ENCODE assay signal across 1 fruit fly cellular context in the genomic region with DNA sequence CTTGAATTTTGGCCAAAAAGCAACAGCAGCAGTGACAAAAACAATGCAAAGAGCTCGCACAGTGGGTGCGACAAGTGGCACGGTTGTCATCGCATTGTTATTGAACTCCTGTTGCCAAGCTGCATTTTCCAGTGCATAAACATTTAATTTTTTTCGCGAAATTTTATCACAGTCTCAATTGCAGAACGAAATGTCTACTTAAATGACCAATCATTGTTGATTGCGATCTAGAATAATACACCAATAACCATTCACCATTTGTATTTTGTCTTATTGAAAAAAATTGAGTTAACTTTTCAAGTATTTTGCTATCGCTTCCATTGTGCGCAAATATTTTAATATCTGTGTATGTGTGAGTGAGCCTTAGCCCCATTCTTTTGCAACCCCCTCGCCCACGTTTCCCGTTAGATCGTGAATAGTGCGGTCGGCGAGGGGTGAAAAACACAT.
TF ChIP-seq lines count a peak whose summit lies in the region.

No protein-coding gene starts in this region.

TF ChIP-seq in whole organism, embryonic, 481 proteins besides CTCF, POLR2A, EP300 and RAD21 (continued from another document):
- no peak for TF ChIP-seq prd (optimal IDR thresholded peaks at IDR 0.05; lab: Kevin White, UChicago)
- peak; percentile 43; the same call in 2 of the 3 replicates for TF ChIP-seq prd (GFP tag; IDR thresholded peaks at IDR 0.05; lab: Robert Waterston, UW)
- peak; percentile 64 for TF ChIP-seq CG2120 (GFP tag; optimal IDR thresholded peaks at IDR 0.05; lab: Kevin White, UChicago)
- no peak for TF ChIP-seq her (GFP tag; optimal IDR thresholded peaks at IDR 0.05; lab: Kevin White, UChicago)
- TF ChIP-seq CG7372 (GFP tag; IDR thresholded peaks at IDR 0.05; lab: Robert Waterston, UW): no peak
- TF ChIP-seq CG6854 (GFP tag; optimal IDR thresholded peaks at IDR 0.05; lab: Kevin White, UChicago): no peak
- no peak for TF ChIP-seq B-H1 (GFP tag; IDR thresholded peaks at IDR 0.05; lab: Robert Waterston, UW)
- TF ChIP-seq CG11695 (GFP tag; IDR thresholded peaks at IDR 0.05; lab: Robert Waterston, UW): no peak
- TF ChIP-seq Dbx (GFP tag; IDR thresholded peaks at IDR 0.05; lab: Robert Waterston, UW): no peak
- TF ChIP-seq CG18476 (GFP tag; optimal IDR thresholded peaks at IDR 0.05; lab: Kevin White, UChicago): no peak
- TF ChIP-seq CG12391 (tag; optimal IDR thresholded peaks at IDR 0.05; lab: Kevin White, UChicago): no peak
- TF ChIP-seq dati (GFP tag; IDR thresholded peaks at IDR 0.05; lab: Robert Waterston, UW): no peak
- peak; percentile 36 for TF ChIP-seq Dip3 (GFP tag; optimal IDR thresholded peaks at IDR 0.05; lab: Kevin White, UChicago)
- no peak for TF ChIP-seq Dll (GFP tag; IDR thresholded peaks at IDR 0.05; lab: Robert Waterston, UW; ENCODE audit: partially characterized antibody)
- TF ChIP-seq TFAM (GFP tag; optimal IDR thresholded peaks at IDR 0.05; lab: Kevin White, UChicago): no peak
- TF ChIP-seq Blimp-1 (GFP tag; optimal IDR thresholded peaks at IDR 0.05; lab: Kevin White, UChicago): no peak
- peak; percentile 1 for TF ChIP-seq vfl (GFP tag; optimal IDR thresholded peaks at IDR 0.05; lab: Kevin White, UChicago)
- TF ChIP-seq grau (tag; optimal IDR thresholded peaks at IDR 0.05; lab: Kevin White, UChicago): no peak
- TF ChIP-seq CG12942 (GFP tag; optimal IDR thresholded peaks at IDR 0.05; lab: Kevin White, UChicago): no peak
- no peak for TF ChIP-seq zen (tag; optimal IDR thresholded peaks at IDR 0.05; lab: Kevin White, UChicago)
- no peak for TF ChIP-seq CG32767 (GFP tag; IDR thresholded peaks at IDR 0.05; lab: Robert Waterston, UW)
- no peak for TF ChIP-seq run (tag; optimal IDR thresholded peaks at IDR 0.05; lab: Kevin White, UChicago)
- no peak for TF ChIP-seq CG4328 (GFP tag; optimal IDR thresholded peaks at IDR 0.05; lab: Kevin White, UChicago)
- no peak for TF ChIP-seq CG30020 (tag; optimal IDR thresholded peaks at IDR 0.05; lab: Kevin White, UChicago)
- no peak for TF ChIP-seq emc (GFP tag; optimal IDR thresholded peaks at IDR 0.05; lab: Kevin White, UChicago)
- TF ChIP-seq CG6683 (GFP tag; optimal IDR thresholded peaks at IDR 0.05; lab: Kevin White, UChicago): no peak
- TF ChIP-seq Chrac-16 (GFP tag; optimal IDR thresholded peaks at IDR 0.05; lab: Kevin White, UChicago): no peak
- TF ChIP-seq trem (tag; optimal IDR thresholded peaks at IDR 0.05; lab: Kevin White, UChicago): no peak
- TF ChIP-seq tll (GFP tag; optimal IDR thresholded peaks at IDR 0.05; lab: Kevin White, UChicago): no peak
- no peak for TF ChIP-seq CG4424 (GFP tag; optimal IDR thresholded peaks at IDR 0.05; lab: Kevin White, UChicago)
- no peak for TF ChIP-seq Nf-YB (GFP tag; optimal IDR thresholded peaks at IDR 0.05; lab: Kevin White, UChicago)
- TF ChIP-seq caup (GFP tag; optimal IDR thresholded peaks at IDR 0.05; lab: Kevin White, UChicago; ENCODE audit: severe bottlenecking): no peak
- no peak for TF ChIP-seq MESR4 (GFP tag; optimal IDR thresholded peaks at IDR 0.05; lab: Kevin White, UChicago)
- peak; percentile 59 for TF ChIP-seq zfh2 (GFP tag; optimal IDR thresholded peaks at IDR 0.05; lab: Kevin White, UChicago)
- TF ChIP-seq CG17612 (GFP tag; IDR thresholded peaks at IDR 0.05; lab: Robert Waterston, UW): no peak
- no peak for TF ChIP-seq CG18262 (tag; optimal IDR thresholded peaks at IDR 0.05; lab: Kevin White, UChicago)
- TF ChIP-seq CG17912 (GFP tag; optimal IDR thresholded peaks at IDR 0.05; lab: Kevin White, UChicago): no peak
- TF ChIP-seq Ets97D (GFP tag; optimal IDR thresholded peaks at IDR 0.05; lab: Kevin White, UChicago): no peak
- no peak for TF ChIP-seq pnt (GFP tag; optimal IDR thresholded peaks at IDR 0.05; lab: Kevin White, UChicago)
- no peak for TF ChIP-seq Mad (GFP tag; optimal IDR thresholded peaks at IDR 0.05; lab: Kevin White, UChicago)
- TF ChIP-seq HLH54F (GFP tag; optimal IDR thresholded peaks at IDR 0.05; lab: Kevin White, UChicago): peak; percentile 65
- peak; percentile 14; the same call in 1 of the 2 replicates for TF ChIP-seq Xrp1 (GFP tag; IDR thresholded peaks at IDR 0.05; lab: Robert Waterston, UW)
- no peak for TF ChIP-seq YL-1 (GFP tag; optimal IDR thresholded peaks at IDR 0.05; lab: Kevin White, UChicago)
- no peak for TF ChIP-seq CG7963 (GFP tag; IDR thresholded peaks at IDR 0.05; lab: Robert Waterston, UW; ENCODE audit: partially characterized antibody)
- no peak for TF ChIP-seq az2 (GFP tag; optimal IDR thresholded peaks at IDR 0.05; lab: Kevin White, UChicago)
- peak; percentile 38 for TF ChIP-seq esg (GFP tag; conservative IDR thresholded peaks at IDR 0.05; lab: Robert Waterston, UW)
- TF ChIP-seq ranshi (GFP tag; IDR thresholded peaks at IDR 0.05; lab: Robert Waterston, UW): no peak
- TF ChIP-seq CG14710 (tag; optimal IDR thresholded peaks at IDR 0.05; lab: Kevin White, UChicago): no peak
- TF ChIP-seq GATAe (GFP tag; conservative IDR thresholded peaks at IDR 0.05; lab: Robert Waterston, UW): no peak
- no peak for TF ChIP-seq Meics (GFP tag; optimal IDR thresholded peaks at IDR 0.05; lab: Kevin White, UChicago)
- TF ChIP-seq lab (GFP tag; optimal IDR thresholded peaks at IDR 0.05; lab: Kevin White, UChicago): no peak
- TF ChIP-seq wdn (GFP tag; IDR thresholded peaks at IDR 0.05; lab: Robert Waterston, UW): no peak
- 0 out of 2 replicates have a peak, but pooled peaks have one; percentile 11 for TF ChIP-seq CG14441 (GFP tag; IDR thresholded peaks at IDR 0.05; lab: Robert Waterston, UW)
- no peak for TF ChIP-seq CG7357 (GFP tag; IDR thresholded peaks at IDR 0.05; lab: Robert Waterston, UW)
- TF ChIP-seq CG2712 (tag; optimal IDR thresholded peaks at IDR 0.05; lab: Kevin White, UChicago): no peak
- TF ChIP-seq CHES-1-like (GFP tag; optimal IDR thresholded peaks at IDR 0.05; lab: Kevin White, UChicago): no peak
- no peak for TF ChIP-seq sd (tag; optimal IDR thresholded peaks at IDR 0.05; lab: Kevin White, UChicago)
- TF ChIP-seq h (optimal IDR thresholded peaks at IDR 0.05; lab: Kevin White, UChicago): no peak
- TF ChIP-seq CG10321 (GFP tag; IDR thresholded peaks at IDR 0.05; lab: Robert Waterston, UW): no peak
- TF ChIP-seq pho (GFP tag; optimal IDR thresholded peaks at IDR 0.05; lab: Kevin White, UChicago): peak; percentile 23
- TF ChIP-seq CG13894 (tag; optimal IDR thresholded peaks at IDR 0.05; lab: Kevin White, UChicago): no peak
- no peak for TF ChIP-seq CG6813 (GFP tag; optimal IDR thresholded peaks at IDR 0.05; lab: Kevin White, UChicago)
- no peak for TF ChIP-seq CG10274 (GFP tag; optimal IDR thresholded peaks at IDR 0.05; lab: Kevin White, UChicago)
- TF ChIP-seq CG5953 (GFP tag; IDR thresholded peaks at IDR 0.05; lab: Robert Waterston, UW): no peak
- peak; percentile 48; the same call in 2 of the 3 replicates for TF ChIP-seq dysf (GFP tag; IDR thresholded peaks at IDR 0.05; lab: Robert Waterston, UW)
- TF ChIP-seq CG3847 (GFP tag; IDR thresholded peaks at IDR 0.05; lab: Robert Waterston, UW): 0 out of 2 replicates have a peak, but pooled peaks have one; percentile 27
- TF ChIP-seq CG10147 (GFP tag; optimal IDR thresholded peaks at IDR 0.05; lab: Kevin White, UChicago): no peak
- no peak for TF ChIP-seq pan (optimal IDR thresholded peaks at IDR 0.05; lab: Kevin White, UChicago)
- no peak for TF ChIP-seq pan (GFP tag; optimal IDR thresholded peaks at IDR 0.05 in 1 of 2, IDR thresholded peaks at IDR 0.05 in 1 of 2)
- TF ChIP-seq dan (GFP tag; IDR thresholded peaks at IDR 0.05; lab: Robert Waterston, UW): no peak
- no peak for TF ChIP-seq Hr39 (optimal IDR thresholded peaks at IDR 0.05; lab: Kevin White, UChicago)
- TF ChIP-seq CG18599 (GFP tag; optimal IDR thresholded peaks at IDR 0.05; lab: Kevin White, UChicago): no peak
- peak; percentile 60; the same call in 1 of the 2 replicates for TF ChIP-seq CG32532 (GFP tag; IDR thresholded peaks at IDR 0.05; lab: Robert Waterston, UW)
- TF ChIP-seq pzg (GFP tag; optimal IDR thresholded peaks at IDR 0.05; lab: Kevin White, UChicago): no peak
- TF ChIP-seq cg (GFP tag; optimal IDR thresholded peaks at IDR 0.05; lab: Kevin White, UChicago): no peak
- no peak for TF ChIP-seq Sox102F (GFP tag; optimal IDR thresholded peaks at IDR 0.05; lab: Kevin White, UChicago)
- no peak for TF ChIP-seq Vsx1 (GFP tag; optimal IDR thresholded peaks at IDR 0.05; lab: Kevin White, UChicago)
- TF ChIP-seq odd (GFP tag; optimal IDR thresholded peaks at IDR 0.05; lab: Kevin White, UChicago): no peak
- no peak for TF ChIP-seq CG7928 (GFP tag; optimal IDR thresholded peaks at IDR 0.05; lab: Kevin White, UChicago)
- TF ChIP-seq fd64A (GFP tag; optimal IDR thresholded peaks at IDR 0.05; lab: Kevin White, UChicago): no peak
- no peak for TF ChIP-seq NFAT (GFP tag; IDR thresholded peaks at IDR 0.05; lab: Robert Waterston, UW)
- no peak for TF ChIP-seq tup (GFP tag; optimal IDR thresholded peaks at IDR 0.05; lab: Kevin White, UChicago)
- TF ChIP-seq ham (GFP tag; IDR thresholded peaks at IDR 0.05; lab: Robert Waterston, UW): no peak
- no peak for TF ChIP-seq zfh1 (GFP tag; IDR thresholded peaks at IDR 0.05; lab: Robert Waterston, UW)
- TF ChIP-seq unpg (GFP tag; optimal IDR thresholded peaks at IDR 0.05; lab: Kevin White, UChicago): no peak
- TF ChIP-seq lbe (GFP tag; optimal IDR thresholded peaks at IDR 0.05; lab: Kevin White, UChicago): no peak
- no peak for TF ChIP-seq ERR (GFP tag; optimal IDR thresholded peaks at IDR 0.05; lab: Kevin White, UChicago)
- no peak for TF ChIP-seq ap (GFP tag; IDR thresholded peaks at IDR 0.05; lab: Robert Waterston, UW)
- TF ChIP-seq Max (GFP tag; optimal IDR thresholded peaks at IDR 0.05; lab: Kevin White, UChicago): no peak
- no peak for TF ChIP-seq Lim3 (GFP tag; IDR thresholded peaks at IDR 0.05; lab: Robert Waterston, UW)
- TF ChIP-seq Neu2 (GFP tag; optimal IDR thresholded peaks at IDR 0.05; lab: Kevin White, UChicago; ENCODE audit: borderline replicate concordance): no peak
- TF ChIP-seq sens-2 (GFP tag; IDR thresholded peaks at IDR 0.05; lab: Robert Waterston, UW): no peak
- no peak for TF ChIP-seq Bgb (GFP tag; IDR thresholded peaks at IDR 0.05; lab: Robert Waterston, UW; ENCODE audit: partially characterized antibody)
- peak; percentile 27 for TF ChIP-seq fu2 (GFP tag; optimal IDR thresholded peaks at IDR 0.05; lab: Kevin White, UChicago)
- peak; percentile 82 for TF ChIP-seq sens (GFP tag; lab: Kevin White, UChicago)
- TF ChIP-seq CG12104 (GFP tag; optimal IDR thresholded peaks at IDR 0.05; lab: Kevin White, UChicago): no peak
- TF ChIP-seq Antp (GFP tag; optimal IDR thresholded peaks at IDR 0.05; lab: Kevin White, UChicago): peak; percentile 7
- TF ChIP-seq mam (GFP tag; optimal IDR thresholded peaks at IDR 0.05; lab: Kevin White, UChicago): peak; percentile 64
- TF ChIP-seq kni (GFP tag; optimal IDR thresholded peaks at IDR 0.05; lab: Kevin White, UChicago): no peak
- TF ChIP-seq wek (GFP tag; optimal IDR thresholded peaks at IDR 0.05; lab: Kevin White, UChicago): no peak
- no peak for TF ChIP-seq Kr (GFP tag; optimal IDR thresholded peaks at IDR 0.05; lab: Kevin White, UChicago)
- no peak for TF ChIP-seq CG1603 (tag; optimal IDR thresholded peaks at IDR 0.05; lab: Kevin White, UChicago)
- TF ChIP-seq CG16813 (GFP tag; IDR thresholded peaks at IDR 0.05; lab: Robert Waterston, UW; ENCODE audit: partially characterized antibody): no peak
- no peak for TF ChIP-seq CG31365 (tag; optimal IDR thresholded peaks at IDR 0.05; lab: Kevin White, UChicago)
- no peak for TF ChIP-seq Usf (GFP tag; optimal IDR thresholded peaks at IDR 0.05; lab: Kevin White, UChicago)
- TF ChIP-seq org-1 (GFP tag; optimal IDR thresholded peaks at IDR 0.05; lab: Kevin White, UChicago): no peak
- TF ChIP-seq CG6272 (GFP tag; IDR thresholded peaks at IDR 0.05; lab: Robert Waterston, UW): no peak
- no peak for TF ChIP-seq CG6791 (GFP tag; IDR thresholded peaks at IDR 0.05; lab: Robert Waterston, UW; ENCODE audit: partially characterized antibody)
- TF ChIP-seq CG4854 (GFP tag; optimal IDR thresholded peaks at IDR 0.05; lab: Kevin White, UChicago): no peak
- no peak for TF ChIP-seq CG10565 (GFP tag; optimal IDR thresholded peaks at IDR 0.05; lab: Kevin White, UChicago)
- no peak for TF ChIP-seq MTF-1 (GFP tag; optimal IDR thresholded peaks at IDR 0.05; lab: Kevin White, UChicago; ENCODE audit: borderline replicate concordance)
- TF ChIP-seq Dad (GFP tag; optimal IDR thresholded peaks at IDR 0.05; lab: Kevin White, UChicago): no peak
- no peak for TF ChIP-seq Opbp (GFP tag; IDR thresholded peaks at IDR 0.05; lab: Robert Waterston, UW; ENCODE audit: partially characterized antibody)
- TF ChIP-seq CG1832 (GFP tag; optimal IDR thresholded peaks at IDR 0.05; lab: Kevin White, UChicago): no peak
- TF ChIP-seq exex (tag; optimal IDR thresholded peaks at IDR 0.05; lab: Kevin White, UChicago): no peak
- no peak for TF ChIP-seq E2f1 (GFP tag; IDR thresholded peaks at IDR 0.05; lab: Robert Waterston, UW)
- TF ChIP-seq dmrt99B (tag; optimal IDR thresholded peaks at IDR 0.05; lab: Kevin White, UChicago): no peak
TF ChIP-seq in whole organism, embryonic: peak in this region for 65.
